Worm (Caenorhabditis elegans): ENCODE data around the gene arrd-14.

The arrd-14 gene

ce11 chrII:13763009-13763468 is 10.9 kb downstream of the arrd-14 start, which contains the start of gene arrd-11:
arrd-11 (plus strand) TSS chrII:13763418.
- TF ChIP-seq F39B2.1 (GFP tag; IDR thresholded peaks at IDR 0.05) (no peak), sdz-38 (tag; optimal IDR thresholded peaks at IDR 0.05) (no peak), hrde-1 (tag; optimal IDR thresholded peaks at IDR 0.05; ENCODE audit: borderline replicate concordance) (no peak)

- no peak for TF ChIP-seq lsy-27 (tag; optimal IDR thresholded peaks at IDR 0.05; ENCODE audit: borderline replicate concordance, insufficient read depth)
- TF ChIP-seq aptf-3 (GFP tag; IDR thresholded peaks at IDR 0.05): no peak
- TF ChIP-seq ztf-26 (tag; optimal IDR thresholded peaks at IDR 0.05): no peak
- no peak for TF ChIP-seq rec-8 (tag; optimal IDR thresholded peaks at IDR 0.05)
- TF ChIP-seq nhr-120 (GFP tag; IDR thresholded peaks at IDR 0.05): no peak
- no peak for TF ChIP-seq B0336.3 (GFP tag; IDR thresholded peaks at IDR 0.05)
- no peak for TF ChIP-seq lin-40 (tag; optimal IDR thresholded peaks at IDR 0.05)
- TF ChIP-seq nhr-80 (tag; optimal IDR thresholded peaks at IDR 0.05): no peak
- no peak for TF ChIP-seq egl-44 (GFP tag; IDR thresholded peaks at IDR 0.05)
- no peak for TF ChIP-seq madf-3 (GFP tag; IDR thresholded peaks at IDR 0.05)
- TF ChIP-seq F23B12.7 (tag; optimal IDR thresholded peaks at IDR 0.05; ENCODE audit: insufficient read depth): no peak
- no peak for TF ChIP-seq F52B5.7 (tag; optimal IDR thresholded peaks at IDR 0.05)
- TF ChIP-seq zfh-2 (GFP tag; conservative IDR thresholded peaks at IDR 0.05): no peak
- TF ChIP-seq C17E4.6 (GFP tag; IDR thresholded peaks at IDR 0.05): no peak
- no peak for TF ChIP-seq K12H6.12 (tag; optimal IDR thresholded peaks at IDR 0.05)
Observed at ce11 chrII:13765952-13766351, 13.8 kb downstream of the arrd-14 start, which contains the start of gene arrd-12. arrd-12 (plus strand) TSS chrII:13766252.

ce11 chrII:13771335-13771734 is 19.2 kb downstream of the arrd-14 start, which contains the start of gene C01B9.1:
C01B9.1 (plus strand) TSS chrII:13771575.
- TF ChIP-seq ztf-6 (GFP tag; IDR thresholded peaks at IDR 0.05) (no peak), nhr-80 (tag; optimal IDR thresholded peaks at IDR 0.05) (peak; percentile 47)

ce11 chrII:13780792-13781248 is 28.7 kb downstream of the arrd-14 start:
- no peak for TF ChIP-seq tlf-1 (GFP tag; optimal IDR thresholded peaks at IDR 0.05)
- no peak for TF ChIP-seq madf-8 (GFP tag; conservative IDR thresholded peaks at IDR 0.05)
- TF ChIP-seq rcor-1 (GFP tag; IDR thresholded peaks at IDR 0.05): no peak
- no peak for TF ChIP-seq lin-26 (GFP tag; IDR thresholded peaks at IDR 0.05)
- peak; percentile 69 for TF ChIP-seq rpc-1 (optimal IDR thresholded peaks at IDR 0.05)
- TF ChIP-seq rpc-1 (tag; optimal IDR thresholded peaks at IDR 0.05): peak; percentile 63
- peak in 1 of 2 experiments; percentile 18 for TF ChIP-seq rec-8 (tag; optimal IDR thresholded peaks at IDR 0.05)
- peak; percentile 13 for TF ChIP-seq attf-5 (GFP tag; optimal IDR thresholded peaks at IDR 0.05)
- no peak for TF ChIP-seq zfh-2 (GFP tag; conservative IDR thresholded peaks at IDR 0.05)
- peak; percentile 7 for TF ChIP-seq ceh-27 (GFP tag; optimal IDR thresholded peaks at IDR 0.05)
- no peak for TF ChIP-seq B0019.2 (GFP tag; conservative IDR thresholded peaks at IDR 0.05)
- no peak for TF ChIP-seq ceh-100 (GFP tag; IDR thresholded peaks at IDR 0.05)
- TF ChIP-seq hmg-1.2 (GFP tag; IDR thresholded peaks at IDR 0.05): 0 out of 2 replicates have a peak, but pooled peaks have one; percentile 5
- no peak for TF ChIP-seq hsf-1 (GFP tag; IDR thresholded peaks at IDR 0.05)
- TF ChIP-seq lag-1 (GFP tag; IDR thresholded peaks at IDR 0.05): no peak
- TF ChIP-seq chd-7 (tag; optimal IDR thresholded peaks at IDR 0.05): no peak
- TF ChIP-seq Y79H2A.3 (GFP tag; conservative IDR thresholded peaks at IDR 0.05): no peak
- TF ChIP-seq ceh-79 (tag; optimal IDR thresholded peaks at IDR 0.05): no peak
- TF ChIP-seq F49E8.2 (tag; optimal IDR thresholded peaks at IDR 0.05; ENCODE audit: insufficient read depth): no peak
- peak; percentile 22 for TF ChIP-seq die-1 (tag; optimal IDR thresholded peaks at IDR 0.05)
- no peak for TF ChIP-seq egl-44 (GFP tag; IDR thresholded peaks at IDR 0.05)
- TF ChIP-seq lir-1 (GFP tag; conservative IDR thresholded peaks at IDR 0.05): no peak
- no peak for TF ChIP-seq somi-1 (GFP tag; optimal IDR thresholded peaks at IDR 0.05)
- TF ChIP-seq ets-4 (GFP tag; optimal IDR thresholded peaks at IDR 0.05): no peak
- TF ChIP-seq mes-4 (tag; optimal IDR thresholded peaks at IDR 0.05): no peak
- TF ChIP-seq ztf-26 (tag; optimal IDR thresholded peaks at IDR 0.05): no peak
- TF ChIP-seq tbx-9 (tag; optimal IDR thresholded peaks at IDR 0.05; ENCODE audit: borderline replicate concordance): no peak
- no peak for TF ChIP-seq madf-3 (GFP tag; IDR thresholded peaks at IDR 0.05)
- TF ChIP-seq F37B4.10 (GFP tag; IDR thresholded peaks at IDR 0.05): no peak

All from whole organism, young adult.